Worm (Caenorhabditis elegans) whole organism, late embryonic: ENCODE results near the gene cpb-2.

Experiments used
- C38D4.7 ChIP-seq: fragments of 200-800 bp; sonication (Bioruptor generic); optimal IDR thresholded peaks from 2 replicates; lab custom pipeline; 2018; ENCODE audit warnings: mild to moderate bottlenecking, missing genetic modification characterization, moderate library complexity, missing compliant biosample characterization
- K02D7.2 ChIP-seq: sonication (generic microtip); optimal IDR thresholded peaks from 2 replicates; lab custom pipeline; 2017; ENCODE audit warnings: mild to moderate bottlenecking, missing genetic modification characterization, missing compliant biosample characterization
- T23F11.4 ChIP-seq: fragments of 200-800 bp; sonication (Bioruptor generic); optimal IDR thresholded peaks from 2 replicates; lab custom pipeline; 2018; ENCODE audit warnings: mild to moderate bottlenecking, missing genetic modification characterization, missing compliant biosample characterization
- Y22D7AL.16 ChIP-seq: sonication (generic microtip); optimal IDR thresholded peaks from 2 replicates; lab custom pipeline; 2016; ENCODE audit warnings: missing genetic modification characterization, missing compliant biosample characterization
- ahr-1 ChIP-seq: sonication (generic microtip); optimal IDR thresholded peaks from 2 replicates; lab custom pipeline; 2016; ENCODE audit warnings: missing genetic modification characterization, missing compliant biosample characterization
- ama-1 ChIP-seq: fragments of 150-350 bp; optimal IDR thresholded peaks from 2 replicates; lab custom pipeline; 2014
- ceh-14 ChIP-seq: sonication (generic microtip); optimal IDR thresholded peaks from 2 replicates; lab custom pipeline; 2016; ENCODE audit warnings: missing genotype, missing genetic modification characterization, missing compliant biosample characterization
- ceh-18 ChIP-seq: sonication (generic microtip); optimal IDR thresholded peaks from 2 replicates; lab custom pipeline; 2016; ENCODE audit warnings: missing genetic modification characterization, missing compliant biosample characterization
- ceh-30 ChIP-seq: fragments of 150-350 bp; optimal IDR thresholded peaks from 2 replicates; lab custom pipeline; 2014; ENCODE audit warnings: missing biosample characterization, missing genetic modification characterization
- ceh-31 ChIP-seq: sonication (generic microtip); optimal IDR thresholded peaks from 2 replicates; lab custom pipeline; 2016; ENCODE audit warnings: missing genetic modification characterization, missing compliant biosample characterization
- ceh-34 ChIP-seq: sonication (generic microtip); optimal IDR thresholded peaks from 2 replicates; lab custom pipeline; 2016; ENCODE audit warnings: mild to moderate bottlenecking, missing genetic modification characterization, missing compliant biosample characterization
- ceh-48 ChIP-seq: sonication (generic microtip); optimal IDR thresholded peaks from 2 replicates; lab custom pipeline; 2016; ENCODE audit warnings: missing genetic modification characterization, inconsistent platforms, missing compliant biosample characterization
- dve-1 ChIP-seq: sonication (generic microtip); optimal IDR thresholded peaks from 2 replicates; lab custom pipeline; 2017; ENCODE audit warnings: antibody characterized with exemption, mild to moderate bottlenecking, missing genetic modification characterization, missing compliant biosample characterization
- elt-2 ChIP-seq: sonication (generic microtip); optimal IDR thresholded peaks from 2 replicates; lab custom pipeline; 2016; ENCODE audit warnings: missing genetic modification reagents, missing genetic modification characterization, missing compliant biosample characterization
- elt-4 ChIP-seq: sonication (generic microtip); optimal IDR thresholded peaks from 2 replicates; lab custom pipeline; 2016; ENCODE audit warnings: missing genetic modification characterization, missing compliant biosample characterization
- ets-4 ChIP-seq: sonication (generic microtip); optimal IDR thresholded peaks from 2 replicates; lab custom pipeline; 2016; ENCODE audit warnings: missing genetic modification characterization, missing compliant biosample characterization
- fkh-6 ChIP-seq: sonication (generic microtip); optimal IDR thresholded peaks from 2 replicates; lab custom pipeline; 2016; ENCODE audit warnings: missing genetic modification characterization, missing compliant biosample characterization
- gmeb-2 ChIP-seq: sonication (generic microtip); optimal IDR thresholded peaks from 2 replicates; lab custom pipeline; 2016; ENCODE audit warnings: missing genetic modification characterization, inconsistent platforms, missing compliant biosample characterization
- hlh-15 ChIP-seq: sonication (generic microtip); optimal IDR thresholded peaks from 2 replicates; lab custom pipeline; 2016; ENCODE audit warnings: missing genetic modification characterization, missing compliant biosample characterization
- hlh-30 ChIP-seq: sonication (generic microtip); optimal IDR thresholded peaks from 2 replicates; lab custom pipeline; 2017; ENCODE audit warnings: antibody characterized with exemption, missing genetic modification characterization, missing compliant biosample characterization; ENCODE audit not compliant: insufficient read depth
- hlh-6 ChIP-seq: sonication (generic microtip); optimal IDR thresholded peaks from 2 replicates; lab custom pipeline; 2016; ENCODE audit warnings: missing genotype, missing genetic modification characterization, missing compliant biosample characterization
- hlh-8 ChIP-seq: sonication (generic microtip); optimal IDR thresholded peaks from 2 replicates; lab custom pipeline; 2016; ENCODE audit warnings: missing genotype, missing genetic modification characterization, missing compliant biosample characterization
- lin-11 ChIP-seq: fragments of 200-800 bp; sonication (Bioruptor generic); optimal IDR thresholded peaks from 2 replicates; lab custom pipeline; 2018; ENCODE audit warnings: mild to moderate bottlenecking, missing genetic modification characterization, missing compliant biosample characterization
- nhr-11 ChIP-seq: fragments of 150-350 bp; optimal IDR thresholded peaks from 2 replicates; lab custom pipeline; 2014; ENCODE audit warnings: missing biosample characterization, missing genetic modification characterization
- pag-3 ChIP-seq: sonication (generic microtip); optimal IDR thresholded peaks from 2 replicates; lab custom pipeline; 2016; ENCODE audit warnings: missing compliant biosample characterization, missing genetic modification characterization, borderline replicate concordance
- pax-1 ChIP-seq: fragments of 150-350 bp; optimal IDR thresholded peaks from 2 replicates; lab custom pipeline; 2014; ENCODE audit warnings: missing biosample characterization, missing genetic modification characterization
- pha-2 ChIP-seq: sonication (generic microtip); optimal IDR thresholded peaks from 2 replicates; lab custom pipeline; 2017; ENCODE audit warnings: mild to moderate bottlenecking, missing genetic modification characterization, missing compliant biosample characterization
- pros-1 ChIP-seq: fragments of 150-350 bp; optimal IDR thresholded peaks from 2 replicates; lab custom pipeline; 2014; ENCODE audit warnings: missing biosample characterization, missing genetic modification reagents, missing genetic modification characterization
- tbx-2 ChIP-seq: sonication (generic microtip); optimal IDR thresholded peaks from 2 replicates; lab custom pipeline; 2016; ENCODE audit warnings: missing genetic modification characterization, missing compliant biosample characterization
- tbx-7 ChIP-seq: sonication (generic microtip); optimal IDR thresholded peaks from 2 replicates; lab custom pipeline; 2016; ENCODE audit warnings: missing genotype, missing genetic modification characterization, missing compliant biosample characterization
- ttx-3 ChIP-seq: sonication (generic microtip); optimal IDR thresholded peaks from 2 replicates; lab custom pipeline; 2016; ENCODE audit warnings: missing genetic modification reagents, missing genetic modification characterization, missing compliant biosample characterization
- unc-42 ChIP-seq: sonication (generic microtip); optimal IDR thresholded peaks from 2 replicates; lab custom pipeline; 2016; ENCODE audit warnings: missing genotype, missing genetic modification characterization, missing compliant biosample characterization
- zip-5 ChIP-seq: sonication (generic microtip); optimal IDR thresholded peaks from 2 replicates; lab custom pipeline; 2016; ENCODE audit warnings: missing genetic modification characterization, missing compliant biosample characterization

Gene cpb-2

ce11 chrII:6180552-6180951 is 12.0 kb upstream of the cpb-2 start:
- TF ChIP-seq K02D7.2 (tag; lab: Kevin White, UChicago) (no peak), lin-11 (tag; lab: Kevin White, UChicago) (no peak)

ce11 chrII:6181337-6181736 is 11.2 kb upstream of the cpb-2 start:
- TF ChIP-seq zip-5 (tag; lab: Kevin White, UChicago), result no peak
- peak; percentile 26 for TF ChIP-seq ceh-18 (tag; lab: Kevin White, UChicago)

ce11 chrII:6190770-6191169 is 1.8 kb upstream of the cpb-2 start:
- TF ChIP-seq unc-42 (tag; lab: Kevin White, UChicago) (peak; percentile 73), pag-3 (tag; lab: Kevin White, UChicago) (no peak), lin-11 (tag; lab: Kevin White, UChicago) (no peak)
- TF ChIP-seq, all 69 proteins: peak for 1

ce11 chrII:6191293-6191692 is 1.3 kb upstream of the cpb-2 start, which contains the start of gene fkh-8:
TSS of gene fkh-8 (minus strand) at chrII:6191393.
- TF ChIP-seq hlh-30 (peak; percentile 2), ttx-3 (no peak), hlh-6 (tag; lab: Kevin White, UChicago) (no peak), tbx-7 (tag; lab: Kevin White, UChicago) (no peak), ceh-48 (tag; lab: Kevin White, UChicago) (peak; percentile 64), hlh-8 (tag; lab: Kevin White, UChicago) (no peak)
- TF ChIP-seq, all 69 proteins: peak for 2

ce11 chrII:6196875-6197274 is 4.3 kb downstream of the cpb-2 start, which contains the start of the genes rbmx-2 and C30B5.2:
TSS of gene rbmx-2 (minus strand) at chrII:6196948.
TSS of gene C30B5.2 (plus strand) at chrII:6197180.
- TF ChIP-seq gmeb-2 (tag; lab: Kevin White, UChicago), result no peak
- TF ChIP-seq pros-1 (tag; lab: Kevin White, UChicago), result no peak
- TF ChIP-seq unc-42 (tag; lab: Kevin White, UChicago), result peak; percentile 86
- TF ChIP-seq hlh-30, result peak; percentile 37
- peak; percentile 78 for TF ChIP-seq ceh-48 (tag; lab: Kevin White, UChicago)
- peak; percentile 39 for TF ChIP-seq ceh-31 (tag; lab: Kevin White, UChicago)
- TF ChIP-seq ama-1 (lab: Kevin White, UChicago), result no peak
- peak; percentile 10 for TF ChIP-seq tbx-2
- TF ChIP-seq dve-1 (tag; lab: Kevin White, UChicago), result peak; percentile 3

- no peak for TF ChIP-seq elt-2 (tag; lab: Kevin White, UChicago)
- no peak for TF ChIP-seq ahr-1
- TF ChIP-seq pax-1, result no peak
- TF ChIP-seq Y22D7AL.16 (tag; lab: Kevin White, UChicago), result no peak
- no peak for TF ChIP-seq pag-3 (tag; lab: Kevin White, UChicago)
- no peak for TF ChIP-seq nhr-11
- no peak for TF ChIP-seq C38D4.7
- TF ChIP-seq, all 69 proteins: peak for 0
Observed at ce11 chrII:6198468-6198867, 5.9 kb downstream of the cpb-2 start, which contains the start of gene szy-4. TSS of gene szy-4 (plus strand) at chrII:6198696.

ce11 chrII:6199010-6199409 is 6.4 kb downstream of the cpb-2 start:
- TF ChIP-seq hlh-15 (tag; lab: Kevin White, UChicago), result no peak

- TF ChIP-seq fkh-6 (tag; lab: Kevin White, UChicago), result no peak
- no peak for TF ChIP-seq ceh-31 (tag; lab: Kevin White, UChicago)
- no peak for TF ChIP-seq nhr-11
- no peak for TF ChIP-seq hlh-6 (tag; lab: Kevin White, UChicago)
- TF ChIP-seq elt-4 (tag; lab: Kevin White, UChicago), result no peak
- no peak for TF ChIP-seq ceh-14
- no peak for TF ChIP-seq pha-2
- TF ChIP-seq ets-4 (tag; lab: Kevin White, UChicago), result no peak
- no peak for TF ChIP-seq T23F11.4 (GFP tag; lab: Kevin White, UChicago)
- TF ChIP-seq ceh-30 (tag; lab: Kevin White, UChicago), result no peak
- TF ChIP-seq lin-11 (tag; lab: Kevin White, UChicago), result no peak
- TF ChIP-seq elt-2 (tag; lab: Kevin White, UChicago), result no peak
- no peak for TF ChIP-seq ceh-34 (tag; lab: Kevin White, UChicago)
- TF ChIP-seq, all 69 proteins: peak for 0
Observed at ce11 chrII:6202910-6203309, 10.3 kb downstream of the cpb-2 start, which contains the start of gene C30B5.17. TSS of gene C30B5.17 (minus strand) at chrII:6203010.
